Worm (Caenorhabditis elegans): ENCODE data around the gene gbb-1.

ce11 chrX:2928089-2928488 lies 29.6 kb upstream of the gbb-1 start:
- no peak for TF ChIP-seq tab-1 (GFP tag; IDR thresholded peaks at IDR 0.05)
- TF ChIP-seq ztf-23 (GFP tag; IDR thresholded peaks at IDR 0.05) = 0 out of 2 replicates have a peak, but pooled peaks have one; percentile 30
- no peak for TF ChIP-seq flt-1 (GFP tag; IDR thresholded peaks at IDR 0.05)
- TF ChIP-seq med-1 (GFP tag; optimal IDR thresholded peaks at IDR 0.05; ENCODE audit: insufficient read depth) = no peak
- no peak for TF ChIP-seq T22C8.4 (GFP tag; IDR thresholded peaks at IDR 0.05)
- TF ChIP-seq ztf-29 (GFP tag; IDR thresholded peaks at IDR 0.05) = no peak

All from whole organism, midembryonic.